Fruit fly (Drosophila melanogaster) whole organism, embryonic: ENCODE measurements around the gene CG14020.
A peak's percentile ranks its signal among the peaks of the same experiment; 100 is the strongest.

Experiments
- Aef1 ChIP-seq: fragments of 200-800 bp; sonication (Bioruptor generic); IDR thresholded peaks from 3 replicates; pipeline ENCODE4 v1.3.6; 2022; ENCODE audit warnings: missing biosample characterization, missing genetic modification characterization
- Atf6 ChIP-seq: fragments of 200-800 bp; sonication (Bioruptor generic); IDR thresholded peaks from 2 replicates; pipeline ENCODE4 v1.3.6; 2022; ENCODE audit warnings: missing biosample characterization, missing genetic modification characterization
- CG10431 ChIP-seq: fragments of 200-800 bp; sonication (Bioruptor generic); optimal IDR thresholded peaks from 3 replicates; lab custom pipeline; 2018; ENCODE audit warnings: missing biosample characterization, mild to moderate bottlenecking, missing genetic modification characterization
- CG10979 ChIP-seq: fragments of 200-800 bp; sonication (Bioruptor generic); optimal IDR thresholded peaks from 2 replicates; lab custom pipeline; 2018; ENCODE audit warnings: missing biosample characterization, mild to moderate bottlenecking, missing genetic modification characterization, moderate library complexity
- CG11560 ChIP-seq: fragments of 200-800 bp; sonication (Bioruptor generic); IDR thresholded peaks from 3 replicates; pipeline ENCODE4 v1.3.6; 2022; ENCODE audit warnings: missing biosample characterization, missing genetic modification characterization
- CG11723 ChIP-seq: fragments of 200-800 bp; sonication (Bioruptor generic); optimal IDR thresholded peaks from 2 replicates; lab custom pipeline; 2017; ENCODE audit warnings: missing biosample characterization, mild to moderate bottlenecking, missing genetic modification characterization
- CG12104 ChIP-seq: fragments of 200-800 bp; sonication (Bioruptor generic); optimal IDR thresholded peaks from 3 replicates; lab custom pipeline; 2016; ENCODE audit warnings: missing biosample characterization, missing genetic modification characterization
- CG12155 ChIP-seq: fragments of 200-800 bp; sonication (Bioruptor generic); optimal IDR thresholded peaks from 3 replicates; lab custom pipeline; 2016; ENCODE audit warnings: missing biosample characterization, missing genetic modification characterization
- CG13287 ChIP-seq: fragments of 200-800 bp; sonication (Bioruptor generic); IDR thresholded peaks from 2 replicates; pipeline ENCODE4 v1.3.6; 2022; ENCODE audit warnings: missing biosample characterization, missing genetic modification characterization; ENCODE audit not compliant: partially characterized antibody
- CG13775 ChIP-seq: fragments of 200-800 bp; sonication (Bioruptor generic); optimal IDR thresholded peaks from 3 replicates; lab custom pipeline; 2017; ENCODE audit warnings: missing biosample characterization, mild to moderate bottlenecking, missing genetic modification characterization
- CG1603 ChIP-seq: fragments of 200-800 bp; sonication (Bioruptor generic); optimal IDR thresholded peaks from 2 replicates; lab custom pipeline; 2019; ENCODE audit warnings: missing biosample characterization, mild to moderate bottlenecking, missing genetic modification characterization, moderate library complexity
- CG1647 ChIP-seq: fragments of 200-800 bp; sonication (Bioruptor generic); optimal IDR thresholded peaks from 3 replicates; lab custom pipeline; 2016; ENCODE audit warnings: missing biosample characterization, missing genetic modification characterization
- CG16779 ChIP-seq: fragments of 200-800 bp; sonication (Bioruptor generic); IDR thresholded peaks from 2 replicates; pipeline ENCODE4 v1.3.6; 2022; ENCODE audit warnings: missing biosample characterization, missing genetic modification characterization
- CG17568 ChIP-seq: fragments of 200-800 bp; sonication (Bioruptor generic); optimal IDR thresholded peaks from 2 replicates; lab custom pipeline; 2018; ENCODE audit warnings: missing biosample characterization, mild to moderate bottlenecking, missing genetic modification characterization, moderate library complexity
- CG2678 ChIP-seq: fragments of 200-800 bp; sonication (Bioruptor generic); optimal IDR thresholded peaks from 3 replicates; lab custom pipeline; 2019; ENCODE audit warnings: missing biosample characterization, mild to moderate bottlenecking, missing genetic modification characterization, moderate library complexity
- CG2889 ChIP-seq: fragments of 200-800 bp; sonication (Bioruptor generic); IDR thresholded peaks from 3 replicates; pipeline ENCODE4 v1.3.6; 2022; ENCODE audit warnings: missing biosample characterization, missing genetic modification characterization
- CG34224 ChIP-seq: fragments of 200-800 bp; sonication (Bioruptor generic); IDR thresholded peaks from 3 replicates; pipeline ENCODE4 v1.3.6; 2022; ENCODE audit warnings: missing biosample characterization, missing genetic modification characterization; ENCODE audit not compliant: partially characterized antibody
- CG3995 ChIP-seq: fragments of 200-800 bp; sonication (Bioruptor generic); optimal IDR thresholded peaks from 3 replicates; lab custom pipeline; 2016; ENCODE audit warnings: missing biosample characterization, missing genetic modification characterization
- CG4328 ChIP-seq: fragments of 200-800 bp; sonication (Bioruptor generic); optimal IDR thresholded peaks from 3 replicates; lab custom pipeline; 2017; ENCODE audit warnings: missing biosample characterization, missing genetic modification reagents, missing genetic modification characterization
- CG9215 ChIP-seq: fragments of 200-800 bp; sonication (Bioruptor generic); IDR thresholded peaks from 2 replicates; pipeline ENCODE4 v1.3.6; 2022; ENCODE audit warnings: missing biosample characterization, missing genetic modification characterization
- CG9437 ChIP-seq: fragments of 200-800 bp; sonication (Bioruptor generic); optimal IDR thresholded peaks from 2 replicates; lab custom pipeline; 2018; ENCODE audit warnings: missing biosample characterization, mild to moderate bottlenecking, missing genetic modification characterization
- Ets97D ChIP-seq: fragments of 200-800 bp; sonication (Bioruptor generic); optimal IDR thresholded peaks from 3 replicates; lab custom pipeline; 2016; ENCODE audit warnings: missing biosample characterization, missing genetic modification characterization
- Fer1 ChIP-seq: fragments of 200-800 bp; sonication (Bioruptor generic); optimal IDR thresholded peaks from 2 replicates; lab custom pipeline; 2017; ENCODE audit warnings: missing biosample characterization, mild to moderate bottlenecking, missing genetic modification characterization
- HLH4C ChIP-seq: fragments of 200-800 bp; sonication (Bioruptor generic); IDR thresholded peaks from 3 replicates; pipeline ENCODE4 v1.3.6; 2022; ENCODE audit warnings: missing biosample characterization, missing genetic modification characterization; ENCODE audit not compliant: partially characterized antibody
- HLHmδ ChIP-seq: fragments of 200-800 bp; sonication (Bioruptor generic); optimal IDR thresholded peaks from 2 replicates; lab custom pipeline; 2018; ENCODE audit warnings: missing biosample characterization, mild to moderate bottlenecking, missing genetic modification characterization, moderate library complexity
- Lhr ChIP-seq: fragments of 200-800 bp; sonication (Bioruptor generic); optimal IDR thresholded peaks from 3 replicates; lab custom pipeline; 2017; ENCODE audit warnings: mild to moderate bottlenecking, missing biosample characterization, missing genetic modification reagents, missing genetic modification characterization
- Mes4 ChIP-seq: fragments of 200-800 bp; sonication (Bioruptor generic); optimal IDR thresholded peaks from 2 replicates; lab custom pipeline; 2016; ENCODE audit warnings: missing biosample characterization, missing genetic modification characterization
- NK7.1 ChIP-seq: fragments of 200-800 bp; sonication (Bioruptor generic); optimal IDR thresholded peaks from 3 replicates; lab custom pipeline; 2016; ENCODE audit warnings: missing biosample characterization, missing genetic modification characterization
- NfI ChIP-seq: fragments of 200-800 bp; sonication (Bioruptor generic); optimal IDR thresholded peaks from 3 replicates; lab custom pipeline; 2018; ENCODE audit warnings: missing biosample characterization, mild to moderate bottlenecking, missing genetic modification characterization, moderate library complexity
- Trl ChIP-seq, 3 experiments: fragments of >200 bp in 2 of 3; fragments of 200-800 bp in 1 of 3; sonication (Bioruptor generic) in 1 of 3; optimal IDR thresholded peaks; 2 replicates in 1 of 3; 3 replicates in 2 of 3; lab custom pipeline; 2016 to 2017; ENCODE audit warnings: missing biosample characterization in 1 of 3, missing genetic modification characterization in 1 of 3
- Vsx1 ChIP-seq: fragments of 200-800 bp; sonication (Bioruptor generic); optimal IDR thresholded peaks from 2 replicates; lab custom pipeline; 2017; ENCODE audit warnings: missing biosample characterization, mild to moderate bottlenecking, missing genetic modification characterization, missing genetic modification reagents
- YL-1 ChIP-seq: fragments of 200-800 bp; sonication (Bioruptor generic); optimal IDR thresholded peaks from 3 replicates; lab custom pipeline; 2017; ENCODE audit warnings: missing biosample characterization, mild to moderate bottlenecking, missing genetic modification characterization
- ap ChIP-seq: fragments of 200-800 bp; sonication (Bioruptor generic); IDR thresholded peaks from 2 replicates; pipeline ENCODE4 v1.3.6; 2022; ENCODE audit warnings: missing biosample characterization, missing genetic modification characterization
- ase ChIP-seq: fragments of 200-800 bp; sonication (Bioruptor generic); IDR thresholded peaks from 3 replicates; pipeline ENCODE4 v1.3.6; 2022; ENCODE audit warnings: missing biosample characterization, missing genetic modification characterization
- ato ChIP-seq: fragments of 200-800 bp; sonication (Bioruptor generic); IDR thresholded peaks from 2 replicates; pipeline ENCODE4 v1.3.6; 2022; ENCODE audit warnings: missing biosample characterization, missing genetic modification characterization; ENCODE audit not compliant: partially characterized antibody
- dmrt11E ChIP-seq: fragments of 200-800 bp; sonication (Bioruptor generic); optimal IDR thresholded peaks from 3 replicates; lab custom pipeline; 2018; ENCODE audit warnings: missing biosample characterization, mild to moderate bottlenecking, missing genetic modification characterization, moderate library complexity
- gcm2 ChIP-seq: fragments of 200-800 bp; sonication (Bioruptor generic); optimal IDR thresholded peaks from 2 replicates; lab custom pipeline; 2016; ENCODE audit warnings: missing biosample characterization, missing genetic modification characterization
- gt ChIP-seq: fragments of 200-800 bp; sonication (Bioruptor generic); IDR thresholded peaks from 2 replicates; pipeline ENCODE4 v1.3.6; 2022; ENCODE audit warnings: missing biosample characterization, missing genetic modification characterization
- h ChIP-seq: fragments of >200 bp; optimal IDR thresholded peaks from 2 replicates; lab custom pipeline; 2017
- ham ChIP-seq: fragments of 200-800 bp; sonication (Bioruptor generic); IDR thresholded peaks from 2 replicates; pipeline ENCODE4 v1.3.6; 2022; ENCODE audit warnings: missing biosample characterization, missing genetic modification characterization
- jigr1 ChIP-seq: fragments of 200-800 bp; sonication (Bioruptor generic); IDR thresholded peaks from 3 replicates; pipeline ENCODE4 v1.3.6; 2022; ENCODE audit warnings: missing biosample characterization, missing genetic modification characterization
- lbe ChIP-seq: fragments of 200-800 bp; sonication (Bioruptor generic); optimal IDR thresholded peaks from 2 replicates; lab custom pipeline; 2016; ENCODE audit warnings: missing biosample characterization, mild to moderate bottlenecking, missing genetic modification characterization
- lilli ChIP-seq: fragments of 200-800 bp; sonication (Bioruptor generic); optimal IDR thresholded peaks from 3 replicates; lab custom pipeline; 2016; ENCODE audit warnings: missing biosample characterization, missing genetic modification characterization
- oc ChIP-seq: fragments of 200-800 bp; sonication (Bioruptor generic); optimal IDR thresholded peaks from 2 replicates; lab custom pipeline; 2018; ENCODE audit warnings: missing biosample characterization, mild to moderate bottlenecking, missing genetic modification characterization, moderate library complexity
- ranshi ChIP-seq: fragments of 200-800 bp; sonication (Bioruptor generic); IDR thresholded peaks from 2 replicates; pipeline ENCODE4 v1.3.6; 2022; ENCODE audit warnings: missing biosample characterization, missing genetic modification characterization
- sc ChIP-seq, 3 experiments: fragments of >200 bp in 2 of 3; fragments of 200-800 bp in 1 of 3; sonication (Bioruptor generic) in 1 of 3; optimal IDR thresholded peaks; 2 replicates in 2 of 3; 3 replicates in 1 of 3; lab custom pipeline; 2017; ENCODE audit warnings: mild to moderate bottlenecking in 1 of 3, missing biosample characterization in 1 of 3, missing genetic modification characterization in 1 of 3, missing genetic modification reagents in 1 of 3
- ssp ChIP-seq: fragments of 200-800 bp; sonication (Bioruptor generic); IDR thresholded peaks from 2 replicates; pipeline ENCODE4 v1.3.6; 2022; ENCODE audit warnings: missing biosample characterization, missing genetic modification characterization
- unpg ChIP-seq: fragments of 200-800 bp; sonication (Bioruptor generic); optimal IDR thresholded peaks from 3 replicates; lab custom pipeline; 2018; ENCODE audit warnings: missing biosample characterization, mild to moderate bottlenecking, missing genetic modification characterization, moderate library complexity
- vvl ChIP-seq: fragments of 200-800 bp; sonication (Bioruptor generic); IDR thresholded peaks from 2 replicates; pipeline ENCODE4 v1.3.6; 2022; ENCODE audit warnings: missing biosample characterization, missing genetic modification characterization

CG14020 gene

dm6 chr2L:5496468-5497093, 21.0 kb upstream of the CG14020 start (continued):
- TF ChIP-seq Atf6 (GFP tag; lab: Robert Waterston, UW), result peak; percentile 61; the same call in 1 of the 2 replicates
- no peak for TF ChIP-seq Trl (optimal IDR thresholded peaks at IDR 0.05; lab: Kevin White, UChicago)
- TF ChIP-seq Trl (GFP tag; optimal IDR thresholded peaks at IDR 0.05; lab: Kevin White, UChicago), result peak; percentile 53
- peak; percentile 36 for TF ChIP-seq CG10431 (GFP tag; lab: Kevin White, UChicago)
- peak; percentile 96 for TF ChIP-seq oc (tag; lab: Kevin White, UChicago)
- peak; percentile 73 for TF ChIP-seq CG1603 (tag; lab: Kevin White, UChicago)
- TF ChIP-seq Ets97D (GFP tag; lab: Kevin White, UChicago), result no peak
- TF ChIP-seq Fer1 (GFP tag; lab: Kevin White, UChicago), result no peak
- peak; percentile 54 for TF ChIP-seq ranshi (GFP tag; lab: Robert Waterston, UW)
- peak; percentile 53 for TF ChIP-seq NfI
- TF ChIP-seq CG34224 (GFP tag; lab: Robert Waterston, UW), result no peak
- no peak for TF ChIP-seq ap (GFP tag; lab: Robert Waterston, UW)
- peak; percentile 29 for TF ChIP-seq CG17568
- TF ChIP-seq CG9437, result no peak
- no peak for TF ChIP-seq CG16779 (GFP tag; lab: Robert Waterston, UW)
- no peak for TF ChIP-seq CG3995 (GFP tag; lab: Kevin White, UChicago)
- TF ChIP-seq CG13287, result no peak
- TF ChIP-seq unpg, result peak; percentile 78
- TF ChIP-seq lbe (GFP tag; lab: Kevin White, UChicago), result no peak
- TF ChIP-seq gt, result peak; percentile 43; the same call in 1 of the 2 replicates
- TF ChIP-seq YL-1, result no peak
- peak; percentile 74 for TF ChIP-seq dmrt11E (tag; lab: Kevin White, UChicago)
- TF ChIP-seq ase, result peak; percentile 11; the same call in 1 of the 3 replicates
- TF ChIP-seq NK7.1 (GFP tag; lab: Kevin White, UChicago), result peak; percentile 9
- no peak for TF ChIP-seq gcm2 (GFP tag; lab: Kevin White, UChicago)
- TF ChIP-seq sc (optimal IDR thresholded peaks at IDR 0.05; lab: Kevin White, UChicago), result no peak
- TF ChIP-seq sc (GFP tag; optimal IDR thresholded peaks at IDR 0.05; lab: Kevin White, UChicago), result peak; percentile 46
- TF ChIP-seq CG12155, result peak; percentile 4
- TF ChIP-seq CG13775, result peak; percentile 33
- TF ChIP-seq CG11560 (tag; lab: Robert Waterston, UW), result no peak
- TF ChIP-seq Mes4, result peak; percentile 35
- TF ChIP-seq h, result no peak
- peak; percentile 80 for TF ChIP-seq CG10979 (tag; lab: Kevin White, UChicago)
- TF ChIP-seq ssp (GFP tag; lab: Robert Waterston, UW), result peak; percentile 20; the same call in 1 of the 2 replicates
- TF ChIP-seq CG2889, result no peak
- peak; percentile 18; the same call in 1 of the 2 replicates for TF ChIP-seq CG9215
- TF ChIP-seq CG11723, result peak; percentile 11
- TF ChIP-seq CG4328 (GFP tag; lab: Kevin White, UChicago), result no peak
- TF ChIP-seq HLH4C (GFP tag; lab: Robert Waterston, UW), result no peak
- no peak for TF ChIP-seq ham
- TF ChIP-seq jigr1 (GFP tag; lab: Robert Waterston, UW), result 0 out of 3 replicates have a peak, but pooled peaks have one; percentile 40
- TF ChIP-seq HLHmδ (GFP tag; lab: Kevin White, UChicago), result no peak
- peak; percentile 13 for TF ChIP-seq Lhr (GFP tag; lab: Kevin White, UChicago)
- TF ChIP-seq vvl, result peak; percentile 65
- TF ChIP-seq CG2678 (tag; lab: Kevin White, UChicago), result peak; percentile 74
- TF ChIP-seq Aef1 (GFP tag; lab: Robert Waterston, UW), result peak; percentile 29; the same call in 1 of the 3 replicates
- TF ChIP-seq Vsx1 (GFP tag; lab: Kevin White, UChicago), result peak; percentile 40
- TF ChIP-seq CG1647 (GFP tag; lab: Kevin White, UChicago), result peak; percentile 34
- peak; percentile 55 for TF ChIP-seq lilli (GFP tag; lab: Kevin White, UChicago)
- peak; percentile 34 for TF ChIP-seq CG12104 (GFP tag; lab: Kevin White, UChicago)
- no peak for TF ChIP-seq ato
